Worm (Caenorhabditis elegans) whole organism, young adult: ENCODE data around the gene srh-290.

Source experiments
- ceh-79 ChIP-seq: sonication (generic microtip); optimal IDR thresholded peaks from 2 replicates; lab custom pipeline; 2017; ENCODE audit warnings: mild to moderate bottlenecking, missing genetic modification characterization, missing compliant biosample characterization
- snpc-1.1 ChIP-seq: sonication (generic microtip); optimal IDR thresholded peaks from 2 replicates; lab custom pipeline; 2017; ENCODE audit warnings: missing genetic modification characterization, mild to moderate bottlenecking, missing compliant biosample characterization, antibody characterized with exemption, moderate library complexity, missing genotype, missing genetic modification reagents; ENCODE audit not compliant: insufficient read depth

ce11 chrV:17749181-17749580, 41.1 kb upstream of the srh-290 start, which contains the start of gene R12G8.1:
- TF ChIP-seq snpc-1.1 (tag; lab: Kevin White, UChicago) (no peak), ceh-79 (tag; lab: Kevin White, UChicago) (no peak)
